Fruit fly (Drosophila melanogaster): ENCODE data around the gene CG2082.

Gene CG2082

dm6 chr3R:5789025-5789953 is 8.4 kb upstream of the CG2082 start, which contains the start of the genes Hat1 and Rpn5 (continued):
- TF ChIP-seq sob (GFP tag; IDR thresholded peaks at IDR 0.05) (peak; percentile 74), caup (GFP tag; optimal IDR thresholded peaks at IDR 0.05; ENCODE audit: severe bottlenecking) (peak; percentile 78), CG4424 (GFP tag; optimal IDR thresholded peaks at IDR 0.05) (peak; percentile 91), Rx (GFP tag; IDR thresholded peaks at IDR 0.05) (no peak; the same call in 1 of the 2 replicates), HLH54F (GFP tag; optimal IDR thresholded peaks at IDR 0.05) (peak; percentile 94), CG2875 (GFP tag; optimal IDR thresholded peaks at IDR 0.05) (peak; percentile 35), CG6765 (GFP tag; optimal IDR thresholded peaks at IDR 0.05) (peak; percentile 49), Mrtf (GFP tag; IDR thresholded peaks at IDR 0.05) (no peak), Stat92E (GFP tag; optimal IDR thresholded peaks at IDR 0.05) (peak in 1 of 3 experiments; percentile 25), lola (GFP tag; optimal IDR thresholded peaks at IDR 0.05) (peak in 1 of 3 experiments; percentile 81)

- no peak for TF ChIP-seq slp2 (GFP tag; optimal IDR thresholded peaks at IDR 0.05)
- peak; percentile 30 for TF ChIP-seq scrt (GFP tag; optimal IDR thresholded peaks at IDR 0.05)
- TF ChIP-seq CG11695 (GFP tag; IDR thresholded peaks at IDR 0.05), result no peak
- TF ChIP-seq sc (optimal IDR thresholded peaks at IDR 0.05), result no peak
- TF ChIP-seq sc (GFP tag; optimal IDR thresholded peaks at IDR 0.05), result no peak
- TF ChIP-seq CG14050 (GFP tag; IDR thresholded peaks at IDR 0.05), result no peak
- no peak for TF ChIP-seq CG5245 (GFP tag; optimal IDR thresholded peaks at IDR 0.05)
- peak in 1 of 2 experiments; percentile 67 for TF ChIP-seq Pdp1 (GFP tag; optimal IDR thresholded peaks at IDR 0.05)
- TF ChIP-seq CG7928 (GFP tag; optimal IDR thresholded peaks at IDR 0.05), result no peak
- TF ChIP-seq CG30431 (GFP tag; optimal IDR thresholded peaks at IDR 0.05), result no peak
- no peak for TF ChIP-seq CG9817 (tag; optimal IDR thresholded peaks at IDR 0.05)
- TF ChIP-seq CG9727 (GFP tag; optimal IDR thresholded peaks at IDR 0.05), result no peak
- peak in 1 of 2 experiments; percentile 34 for TF ChIP-seq Trl (optimal IDR thresholded peaks at IDR 0.05)
- TF ChIP-seq Trl (GFP tag; optimal IDR thresholded peaks at IDR 0.05), result no peak
- peak; percentile 14; the same call in 1 of the 2 replicates for TF ChIP-seq unc-4 (GFP tag; IDR thresholded peaks at IDR 0.05; ENCODE audit: partially characterized antibody)
- peak; percentile 72 for TF ChIP-seq Ets65A (GFP tag)
- TF ChIP-seq HLH3B (GFP tag; IDR thresholded peaks at IDR 0.05), result no peak
- no peak for TF ChIP-seq Side (GFP tag; optimal IDR thresholded peaks at IDR 0.05)
Measured at dm6 chr3R:5781462-5781861, 586 bp upstream of the CG2082 start, which contains the start of gene kat-60L1. kat-60L1 (plus strand) TSS chr3R:5781762.

- no peak for TF ChIP-seq pan (optimal IDR thresholded peaks at IDR 0.05)
- peak in 1 of 2 experiments; percentile 63 for TF ChIP-seq pan (GFP tag; optimal IDR thresholded peaks at IDR 0.05 in 1 of 2, IDR thresholded peaks at IDR 0.05 in 1 of 2)
- peak; percentile 78 for TF ChIP-seq CG7987 (GFP tag; optimal IDR thresholded peaks at IDR 0.05)
- TF ChIP-seq CG9817 (tag; optimal IDR thresholded peaks at IDR 0.05), result peak; percentile 47
- peak; percentile 27 for TF ChIP-seq CG14667 (GFP tag; IDR thresholded peaks at IDR 0.05)
- TF ChIP-seq CG32532 (GFP tag; IDR thresholded peaks at IDR 0.05), result peak; percentile 75
- peak; percentile 31 for TF ChIP-seq CG13894 (tag; optimal IDR thresholded peaks at IDR 0.05)
- peak; percentile 56 for TF ChIP-seq HmgD (GFP tag; optimal IDR thresholded peaks at IDR 0.05)
- peak; percentile 17 for TF ChIP-seq Vsx1 (GFP tag; optimal IDR thresholded peaks at IDR 0.05)
- TF ChIP-seq disco-r (GFP tag; optimal IDR thresholded peaks at IDR 0.05), result no peak
- TF ChIP-seq da (GFP tag; optimal IDR thresholded peaks at IDR 0.05), result peak; percentile 14
- peak; percentile 63; the same call in 2 of the 3 replicates for TF ChIP-seq dysf (GFP tag; IDR thresholded peaks at IDR 0.05)
- peak; percentile 60 for TF ChIP-seq PHDP (tag; optimal IDR thresholded peaks at IDR 0.05)
- peak; percentile 59 for TF ChIP-seq shn (GFP tag; optimal IDR thresholded peaks at IDR 0.05)
- TF ChIP-seq CG5180 (GFP tag; optimal IDR thresholded peaks at IDR 0.05), result no peak
- no peak for TF ChIP-seq CG13123 (GFP tag; optimal IDR thresholded peaks at IDR 0.05)
- TF ChIP-seq ato (GFP tag; IDR thresholded peaks at IDR 0.05; ENCODE audit: partially characterized antibody), result peak; percentile 99
- TF ChIP-seq luna (GFP tag; optimal IDR thresholded peaks at IDR 0.05), result peak; percentile 51
Measured at dm6 chr3R:5778731-5779593, 1.9 kb downstream of the CG2082 start, which contains the start of gene jagn. jagn (plus strand) TSS chr3R:5779315.

Data from whole organism, embryonic.